Fruit fly (Drosophila melanogaster) whole organism, embryonic: ENCODE data around the gene ECSIT.

Experiments
- CG11456 ChIP-seq: fragments of 200-800 bp; sonication (Bioruptor generic); IDR thresholded peaks from 3 replicates; pipeline ENCODE4 v1.3.6; 2022; ENCODE audit warnings: missing biosample characterization, missing genetic modification characterization
- CG16815 ChIP-seq: fragments of 200-800 bp; sonication (Bioruptor generic); optimal IDR thresholded peaks from 3 replicates; lab custom pipeline; 2017; ENCODE audit warnings: missing biosample characterization, mild to moderate bottlenecking, missing genetic modification characterization
- CG2116 ChIP-seq: fragments of 200-800 bp; sonication (Bioruptor generic); optimal IDR thresholded peaks from 3 replicates; lab custom pipeline; 2018; ENCODE audit warnings: missing biosample characterization, mild to moderate bottlenecking, missing genetic modification characterization
- CG8089 ChIP-seq: fragments of 200-800 bp; sonication (Bioruptor generic); optimal IDR thresholded peaks from 3 replicates; lab custom pipeline; 2016; ENCODE audit warnings: missing biosample characterization, missing genetic modification characterization
- Optix ChIP-seq: fragments of 200-800 bp; sonication (Bioruptor generic); IDR thresholded peaks from 3 replicates; pipeline ENCODE4 v1.3.6; 2022; ENCODE audit warnings: missing biosample characterization, missing genetic modification characterization
- kay ChIP-seq: fragments of 200-800 bp; sonication (Bioruptor generic); optimal IDR thresholded peaks from 2 replicates; lab custom pipeline; 2016; ENCODE audit warnings: missing biosample characterization, missing genetic modification characterization

dm6 chr3R:5862032-5862641 is 5.8 kb downstream of the ECSIT start, which contains the start of gene CG2017:
- TF ChIP-seq CG11456 (GFP tag; lab: Robert Waterston, UW) (peak; percentile 70; the same call in 2 of the 3 replicates), Optix (GFP tag; lab: Robert Waterston, UW) (no peak), CG16815 (GFP tag; lab: Kevin White, UChicago) (no peak), CG2116 (GFP tag; lab: Kevin White, UChicago) (peak; percentile 76), CG8089 (peak; percentile 22), kay (GFP tag; lab: Kevin White, UChicago) (no peak)
